Worm (Caenorhabditis elegans): ENCODE data around the gene set-4.
A peak's percentile ranks its signal among the peaks of the same experiment; 100 is the strongest.

Gene set-4

DNA sequence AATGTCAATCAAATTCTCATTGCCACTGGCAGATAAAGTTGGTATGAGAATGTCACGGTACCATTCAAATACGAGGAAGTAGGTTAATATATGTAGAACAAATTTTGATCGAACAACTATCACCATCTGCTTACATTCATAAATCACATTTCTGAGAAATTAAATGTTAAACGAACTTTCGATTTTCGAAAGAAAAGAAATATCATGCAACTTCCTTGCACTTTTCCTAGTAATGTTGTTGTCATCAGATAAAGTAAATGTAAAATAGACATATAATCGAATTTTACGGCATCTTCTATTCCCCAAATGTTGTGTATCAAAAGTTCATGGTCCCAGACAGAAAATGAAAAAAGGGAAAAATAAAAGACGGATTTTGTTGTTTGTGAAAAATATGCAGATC is 19.7 kb downstream of the set-4 start (continued):
- TF ChIP-seq nhr-11 (tag; optimal IDR thresholded peaks at IDR 0.05) (no peak), Y116A8C.19 (tag; optimal IDR thresholded peaks at IDR 0.05; ENCODE audit: borderline replicate concordance) (no peak), nhr-71 (tag; optimal IDR thresholded peaks at IDR 0.05) (peak; percentile 51), nhr-28 (tag; optimal IDR thresholded peaks at IDR 0.05) (no peak), elt-3 (tag; optimal IDR thresholded peaks at IDR 0.05) (no peak), sup-37 (GFP tag; optimal IDR thresholded peaks at IDR 0.05) (no peak), xbp-1 (tag; optimal IDR thresholded peaks at IDR 0.05) (no peak), irx-1 (tag; optimal IDR thresholded peaks at IDR 0.05) (no peak), unc-98 (GFP tag; IDR thresholded peaks at IDR 0.05) (no peak), fkh-10 (GFP tag; optimal IDR thresholded peaks at IDR 0.05) (peak; percentile 46), ztf-4 (tag; optimal IDR thresholded peaks at IDR 0.05) (no peak), ceh-82 (tag; optimal IDR thresholded peaks at IDR 0.05) (no peak), ceh-63 (GFP tag; optimal IDR thresholded peaks at IDR 0.05) (no peak), hlh-4 (tag; optimal IDR thresholded peaks at IDR 0.05) (no peak), lin-35 (GFP tag; optimal IDR thresholded peaks at IDR 0.05) (no peak), unc-62 (GFP tag; optimal IDR thresholded peaks at IDR 0.05) (no peak), C34B4.2 (tag; optimal IDR thresholded peaks at IDR 0.05) (no peak), F16B12.6 (tag; optimal IDR thresholded peaks at IDR 0.05) (no peak), dsc-1 (tag; optimal IDR thresholded peaks at IDR 0.05) (no peak), mep-1 (tag; optimal IDR thresholded peaks at IDR 0.05) (no peak), dpl-1 (GFP tag; optimal IDR thresholded peaks at IDR 0.05) (no peak), zag-1 (tag; optimal IDR thresholded peaks at IDR 0.05) (no peak), unc-86 (tag; optimal IDR thresholded peaks at IDR 0.05) (no peak), rnt-1 (tag; optimal IDR thresholded peaks at IDR 0.05) (no peak), fkh-4 (tag; optimal IDR thresholded peaks at IDR 0.05; ENCODE audit: borderline replicate concordance) (no peak), aly-2 (tag; optimal IDR thresholded peaks at IDR 0.05) (no peak), egl-13 (tag; optimal IDR thresholded peaks at IDR 0.05) (no peak), nhr-12 (tag; optimal IDR thresholded peaks at IDR 0.05) (no peak), ceh-8 (GFP tag; optimal IDR thresholded peaks at IDR 0.05) (no peak), ceh-90 (tag; optimal IDR thresholded peaks at IDR 0.05) (no peak), nhr-237 (tag; optimal IDR thresholded peaks at IDR 0.05) (no peak), tbx-2 (tag; optimal IDR thresholded peaks at IDR 0.05) (no peak), nhr-85 (tag) (no peak), fkh-8 (tag; optimal IDR thresholded peaks at IDR 0.05) (peak; percentile 69), ama-1 (optimal IDR thresholded peaks at IDR 0.05) (no peak), mdl-1 (tag; optimal IDR thresholded peaks at IDR 0.05) (no peak)

DNA sequence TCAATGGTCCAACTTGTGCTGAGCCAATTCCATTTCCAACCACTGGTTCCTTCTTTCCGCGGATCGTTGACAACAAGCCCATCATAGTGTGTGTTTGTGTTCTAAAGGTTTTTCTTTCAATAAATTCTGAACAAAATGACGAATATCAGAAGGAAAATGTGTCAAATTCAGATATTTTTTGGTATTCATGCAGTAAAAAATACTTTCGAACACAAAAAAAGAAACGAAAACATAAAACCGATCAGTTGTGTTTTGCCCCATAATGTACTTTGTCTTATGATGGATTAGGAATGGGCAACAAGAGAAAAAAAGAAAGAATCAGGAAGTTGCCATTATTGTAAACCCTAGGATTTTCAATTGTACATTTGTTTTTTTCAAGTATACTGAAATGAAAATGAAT is 21.9 kb downstream of the set-4 start, which contains the start of gene glb-10:
glb-10 (minus strand) TSS at position 101 of the 400 bp plus-strand sequence.
- TF ChIP-seq lin-13 (GFP tag; optimal IDR thresholded peaks at IDR 0.05) (no peak), isw-1 (GFP tag; IDR thresholded peaks at IDR 0.05) (no peak), aly-2 (tag; optimal IDR thresholded peaks at IDR 0.05) (no peak), unc-130 (tag; optimal IDR thresholded peaks at IDR 0.05) (no peak)

DNA sequence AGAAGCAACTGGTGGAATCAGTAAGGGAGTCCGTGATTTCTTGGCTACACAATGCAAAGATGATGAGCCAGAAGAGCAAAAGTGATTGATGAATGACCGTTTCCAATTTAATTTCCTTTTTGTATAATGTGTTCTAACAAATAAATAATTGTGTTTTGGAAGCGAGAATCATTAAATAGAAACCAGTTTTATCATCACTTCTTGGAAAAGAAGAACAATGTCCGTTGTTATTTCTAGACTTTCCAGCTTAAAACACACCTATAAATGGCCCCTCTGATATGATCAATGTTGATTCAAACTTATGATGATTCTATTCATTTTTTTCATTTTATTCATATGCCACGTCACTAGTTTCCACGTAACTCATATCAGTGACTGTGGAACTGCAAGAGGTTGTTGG is 25.0 kb downstream of the set-4 start, which contains the start of gene C29F5.8:
C29F5.8 (plus strand) TSS at position 301 of the 400 bp plus-strand sequence.
- no peak for TF ChIP-seq rnt-1 (tag; optimal IDR thresholded peaks at IDR 0.05)
- TF ChIP-seq Y116A8C.19 (tag; optimal IDR thresholded peaks at IDR 0.05; ENCODE audit: borderline replicate concordance), result no peak
- TF ChIP-seq irx-1 (tag; optimal IDR thresholded peaks at IDR 0.05), result no peak
- no peak for TF ChIP-seq ceh-82 (tag; optimal IDR thresholded peaks at IDR 0.05)
- TF ChIP-seq ztf-11 (tag; optimal IDR thresholded peaks at IDR 0.05), result no peak
- TF ChIP-seq skn-1 (tag; optimal IDR thresholded peaks at IDR 0.05), result no peak
- no peak for TF ChIP-seq nhr-28 (tag; optimal IDR thresholded peaks at IDR 0.05)
